Fruit fly (Drosophila melanogaster): Measurements from ENCODE around the gene CG14339.

DNA sequence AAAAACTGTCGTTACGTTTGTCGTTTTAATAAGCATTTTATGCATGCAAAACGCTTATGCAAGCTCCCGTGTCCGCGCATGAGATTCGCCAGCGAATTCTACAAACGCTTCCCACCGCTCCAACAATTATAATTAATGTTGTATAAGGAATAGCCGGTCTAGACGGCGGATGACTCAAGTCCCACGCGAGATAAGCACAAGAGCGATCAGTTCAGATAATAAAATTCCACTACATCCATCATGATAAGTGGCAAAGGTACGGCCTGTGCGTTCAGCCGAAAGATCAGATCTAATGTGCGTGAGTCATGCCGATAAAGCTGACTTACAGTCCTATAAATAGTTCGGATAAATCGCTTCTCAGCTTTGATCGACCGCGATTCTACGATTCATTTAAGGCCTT lies 18.2 kb downstream of the CG14339 start:
- TF ChIP-seq CTCF (optimal IDR thresholded peaks at IDR 0.05) (no peak), CG8478 (optimal IDR thresholded peaks at IDR 0.05) (no peak)
